Worm (Caenorhabditis elegans): ENCODE measurements around the gene srw-15.

DNA sequence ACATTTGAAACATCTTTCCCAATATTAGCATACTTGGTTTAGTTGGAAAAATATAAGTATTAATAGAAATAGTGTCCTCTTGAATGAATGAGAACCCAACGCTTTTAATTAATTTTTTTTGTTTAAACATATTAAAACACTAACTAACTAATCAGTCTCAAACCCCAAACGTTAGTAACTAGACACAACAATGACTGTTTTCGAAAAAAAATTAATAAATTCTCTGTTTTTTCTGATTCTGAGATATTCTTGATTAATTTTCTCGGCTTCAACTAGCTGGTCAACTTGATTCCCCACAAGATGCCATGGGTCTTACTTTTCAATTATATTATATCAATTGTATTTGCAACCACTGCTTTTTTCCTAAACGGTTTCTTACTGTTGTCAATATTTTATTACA is 21.7 kb downstream of the srw-15 start, which contains the start of gene srbc-76:
- TF ChIP-seq pqm-1 (tag; optimal IDR thresholded peaks at IDR 0.05) (no peak), ceh-22 (tag; optimal IDR thresholded peaks at IDR 0.05) (no peak), pha-4 (tag; optimal IDR thresholded peaks at IDR 0.05) (no peak)
